Worm (Caenorhabditis elegans) whole organism, L2 larva: ENCODE results near the gene F52H2.1.

Source experiments
- Y55F3AM.14 ChIP-seq: fragments of 200-800 bp; sonication (Bioruptor generic); optimal IDR thresholded peaks from 2 replicates; lab custom pipeline; 2018; ENCODE audit warnings: mild to moderate bottlenecking, missing genetic modification characterization, missing compliant biosample characterization
- ZK546.5 ChIP-seq: sonication (generic microtip); optimal IDR thresholded peaks from 2 replicates; lab custom pipeline; 2017; ENCODE audit warnings: missing biosample characterization, missing genetic modification characterization
- blmp-1 ChIP-seq: sonication (generic microtip); optimal IDR thresholded peaks from 2 replicates; lab custom pipeline; 2017; ENCODE audit warnings: missing genetic modification characterization, mild to moderate bottlenecking, missing compliant biosample characterization, antibody characterized with exemption, moderate library complexity; ENCODE audit not compliant: insufficient read depth
- dmd-4 ChIP-seq: sonication (generic microtip); optimal IDR thresholded peaks from 2 replicates; lab custom pipeline; 2017; ENCODE audit warnings: missing biosample characterization, missing genetic modification characterization
- elt-3 ChIP-seq: sonication (generic microtip); optimal IDR thresholded peaks from 2 replicates; lab custom pipeline; 2017; ENCODE audit warnings: missing biosample characterization, missing genetic modification characterization
- lin-39 ChIP-seq: fragments of 150-350 bp; optimal IDR thresholded peaks from 2 replicates; lab custom pipeline; 2014; ENCODE audit warnings: missing biosample characterization, missing genetic modification reagents, missing genetic modification characterization
- lsy-2 ChIP-seq, 2 experiments: fragments of 150-350 bp in 1 of 2; sonication (generic microtip) in 1 of 2; optimal IDR thresholded peaks; 2 replicates each; lab custom pipeline; 2014 to 2017; ENCODE audit warnings: missing biosample characterization in 2 of 2, missing genetic modification characterization in 2 of 2
- mab-5 ChIP-seq: fragments of 150-350 bp; optimal IDR thresholded peaks from 2 replicates; lab custom pipeline; 2014; ENCODE audit warnings: missing biosample characterization, missing genetic modification characterization
- nhr-11 ChIP-seq: fragments of 150-350 bp; optimal IDR thresholded peaks from 2 replicates; lab custom pipeline; 2014; ENCODE audit warnings: missing biosample characterization, missing genetic modification characterization
- nhr-77 ChIP-seq: fragments of 150-350 bp; optimal IDR thresholded peaks from 2 replicates; lab custom pipeline; 2014; ENCODE audit warnings: missing biosample characterization, missing genetic modification characterization
- unc-39 ChIP-seq: fragments of 150-350 bp; optimal IDR thresholded peaks from 2 replicates; lab custom pipeline; 2014; ENCODE audit warnings: missing biosample characterization, missing genetic modification characterization
- unc-62 ChIP-seq: fragments of 150-350 bp; optimal IDR thresholded peaks from 2 replicates; lab custom pipeline; 2014; ENCODE audit warnings: missing biosample characterization, missing genetic modification reagents, missing genetic modification characterization

ce11 chrX:2595757-2596059, 22.8 kb downstream of the F52H2.1 start:
- no peak for TF ChIP-seq blmp-1 (tag; lab: Kevin White, UChicago)
- TF ChIP-seq lin-39 (tag; lab: Kevin White, UChicago), result no peak
- no peak for TF ChIP-seq unc-62 (GFP tag; lab: Kevin White, UChicago)
- no peak for TF ChIP-seq unc-39 (tag; lab: Kevin White, UChicago)
- TF ChIP-seq elt-3 (tag; lab: Kevin White, UChicago), result no peak
- no peak for TF ChIP-seq nhr-77 (tag; lab: Kevin White, UChicago)
- TF ChIP-seq lsy-2 (tag; optimal IDR thresholded peaks at IDR 0.05; lab: Kevin White, UChicago), result no peak
- no peak for TF ChIP-seq ZK546.5
- no peak for TF ChIP-seq dmd-4 (tag; lab: Kevin White, UChicago)
- TF ChIP-seq Y55F3AM.14 (GFP tag; lab: Kevin White, UChicago), result no peak
- TF ChIP-seq mab-5 (tag; lab: Kevin White, UChicago), result no peak
- TF ChIP-seq nhr-11, result no peak
